Worm (Caenorhabditis elegans): ENCODE measurements around the gene W03C9.5.

Gene W03C9.5

ce11 chrII:11922757-11923538 is 44.4 kb downstream of the W03C9.5 start:
- TF ChIP-seq R02D3.7 (tag; optimal IDR thresholded peaks at IDR 0.05) (no peak), gmeb-1 (tag; optimal IDR thresholded peaks at IDR 0.05) (no peak), egl-27 (tag; optimal IDR thresholded peaks at IDR 0.05) (no peak), ama-1 (optimal IDR thresholded peaks at IDR 0.05) (no peak), ztf-1 (GFP tag; conservative IDR thresholded peaks at IDR 0.05) (no peak), skn-1 (tag; optimal IDR thresholded peaks at IDR 0.05) (no peak), nhr-25 (tag; optimal IDR thresholded peaks at IDR 0.05) (no peak), nhr-6 (tag; optimal IDR thresholded peaks at IDR 0.05) (no peak), sma-3 (GFP tag; optimal IDR thresholded peaks at IDR 0.05) (no peak)

ce11 chrII:11917530-11917952 is 49.8 kb downstream of the W03C9.5 start:
- TF ChIP-seq peb-1 (tag; optimal IDR thresholded peaks at IDR 0.05) (no peak), unc-39 (tag; optimal IDR thresholded peaks at IDR 0.05) (no peak), gmeb-1 (tag; optimal IDR thresholded peaks at IDR 0.05) (no peak), ceh-82 (tag; optimal IDR thresholded peaks at IDR 0.05) (no peak), lin-11 (tag; optimal IDR thresholded peaks at IDR 0.05) (no peak), fos-1 (tag; optimal IDR thresholded peaks at IDR 0.05) (no peak), nhr-11 (tag; optimal IDR thresholded peaks at IDR 0.05) (no peak), nhr-23 (tag; optimal IDR thresholded peaks at IDR 0.05) (no peak), sma-3 (GFP tag; optimal IDR thresholded peaks at IDR 0.05) (no peak), C34F6.9 (tag; optimal IDR thresholded peaks at IDR 0.05) (no peak), F13H6.1 (tag; optimal IDR thresholded peaks at IDR 0.05) (no peak), unc-55 (GFP tag; optimal IDR thresholded peaks at IDR 0.05) (no peak), mdl-1 (tag; optimal IDR thresholded peaks at IDR 0.05) (no peak)

- no peak for TF ChIP-seq crh-2 (tag; optimal IDR thresholded peaks at IDR 0.05)
- TF ChIP-seq mab-5 (tag; optimal IDR thresholded peaks at IDR 0.05) = no peak
- no peak for TF ChIP-seq elt-1 (tag; optimal IDR thresholded peaks at IDR 0.05)
- no peak for TF ChIP-seq F13H6.1 (tag; optimal IDR thresholded peaks at IDR 0.05)
- TF ChIP-seq ceh-82 (tag; optimal IDR thresholded peaks at IDR 0.05) = no peak
- no peak for TF ChIP-seq skn-1 (tag; optimal IDR thresholded peaks at IDR 0.05)
- no peak for TF ChIP-seq blmp-1 (tag; optimal IDR thresholded peaks at IDR 0.05; ENCODE audit: insufficient read depth)
- TF ChIP-seq mdl-1 (tag; optimal IDR thresholded peaks at IDR 0.05) = no peak
- no peak for TF ChIP-seq ceh-16 (tag; optimal IDR thresholded peaks at IDR 0.05)
- TF ChIP-seq nhr-12 (tag; optimal IDR thresholded peaks at IDR 0.05) = no peak
- no peak for TF ChIP-seq ama-1 (optimal IDR thresholded peaks at IDR 0.05)
- no peak for TF ChIP-seq sma-9 (GFP tag; optimal IDR thresholded peaks at IDR 0.05)
- TF ChIP-seq sma-9 (tag; optimal IDR thresholded peaks at IDR 0.05) = no peak
- no peak for TF ChIP-seq fos-1 (tag; optimal IDR thresholded peaks at IDR 0.05)
- no peak for TF ChIP-seq sem-4 (tag; optimal IDR thresholded peaks at IDR 0.05)
- no peak for TF ChIP-seq lsy-2 (tag; optimal IDR thresholded peaks at IDR 0.05)
- TF ChIP-seq nhr-6 (tag; optimal IDR thresholded peaks at IDR 0.05) = no peak
- TF ChIP-seq ztf-1 (GFP tag; conservative IDR thresholded peaks at IDR 0.05) = no peak
- no peak for TF ChIP-seq snpc-4 (tag; optimal IDR thresholded peaks at IDR 0.05)
Measured at ce11 chrII:11916945-11917344, 50.4 kb downstream of the W03C9.5 start.

Measured in whole organism, L2 larva.